Fruit fly (Drosophila melanogaster) whole organism, prepupa: Measurements from ENCODE around the gene sina.

Experiments
- CG10669 ChIP-seq: fragments of 200-800 bp; sonication (Bioruptor generic); optimal IDR thresholded peaks from 3 replicates; lab custom pipeline; 2018; ENCODE audit warnings: missing biosample characterization, mild to moderate bottlenecking, missing genetic modification characterization, moderate library complexity
- CG1621 ChIP-seq: fragments of 200-800 bp; sonication (Bioruptor generic); optimal IDR thresholded peaks from 3 replicates; lab custom pipeline; 2018; ENCODE audit warnings: missing biosample characterization, mild to moderate bottlenecking, missing genetic modification characterization
- CG16779 ChIP-seq: fragments of 200-800 bp; sonication (Bioruptor generic); optimal IDR thresholded peaks from 3 replicates; lab custom pipeline; 2017; ENCODE audit warnings: missing biosample characterization, mild to moderate bottlenecking, missing genetic modification characterization
- CG31627 ChIP-seq: fragments of 200-800 bp; sonication (Bioruptor generic); optimal IDR thresholded peaks from 3 replicates; lab custom pipeline; 2016; ENCODE audit warnings: missing biosample characterization, missing genetic modification characterization
- CG4318 ChIP-seq: fragments of 200-800 bp; sonication (Bioruptor generic); optimal IDR thresholded peaks from 3 replicates; lab custom pipeline; 2017; ENCODE audit warnings: missing biosample characterization, mild to moderate bottlenecking, missing genetic modification characterization
- Hr4 ChIP-seq: fragments of 200-800 bp; sonication (Bioruptor generic); optimal IDR thresholded peaks from 3 replicates; lab custom pipeline; 2016; ENCODE audit warnings: missing biosample characterization, missing genetic modification characterization
- Lpt ChIP-seq: fragments of 200-800 bp; sonication (Bioruptor generic); optimal IDR thresholded peaks from 3 replicates; lab custom pipeline; 2016; ENCODE audit warnings: missing biosample characterization, missing genetic modification characterization
- esn ChIP-seq: fragments of 200-800 bp; sonication (Bioruptor generic); optimal IDR thresholded peaks from 2 replicates; lab custom pipeline; 2016; ENCODE audit warnings: missing biosample characterization, mild to moderate bottlenecking, missing genetic modification characterization, moderate library complexity
- lz ChIP-seq: fragments of 200-800 bp; sonication (Bioruptor generic); optimal IDR thresholded peaks from 3 replicates; lab custom pipeline; 2016; ENCODE audit warnings: missing biosample characterization, missing genetic modification characterization
- salr ChIP-seq, 2 experiments: fragments of 200-800 bp; sonication (Bioruptor generic); optimal IDR thresholded peaks; 3 replicates each; lab custom pipeline; 2016 to 2018; ENCODE audit warnings: missing biosample characterization in 2 of 2, missing genetic modification characterization in 2 of 2, mild to moderate bottlenecking in 1 of 2
- ss ChIP-seq, 2 experiments: fragments of 200-800 bp; sonication (Bioruptor generic); optimal IDR thresholded peaks; 2 replicates in 1 of 2; 3 replicates in 1 of 2; lab custom pipeline; 2017 to 2018; ENCODE audit warnings: mild to moderate bottlenecking in 2 of 2, missing biosample characterization in 2 of 2, missing genetic modification characterization in 2 of 2, moderate library complexity in 1 of 2
- topi ChIP-seq: fragments of 200-800 bp; sonication (Bioruptor generic); optimal IDR thresholded peaks from 3 replicates; lab custom pipeline; 2016; ENCODE audit warnings: missing biosample characterization, missing genetic modification characterization

DNA sequence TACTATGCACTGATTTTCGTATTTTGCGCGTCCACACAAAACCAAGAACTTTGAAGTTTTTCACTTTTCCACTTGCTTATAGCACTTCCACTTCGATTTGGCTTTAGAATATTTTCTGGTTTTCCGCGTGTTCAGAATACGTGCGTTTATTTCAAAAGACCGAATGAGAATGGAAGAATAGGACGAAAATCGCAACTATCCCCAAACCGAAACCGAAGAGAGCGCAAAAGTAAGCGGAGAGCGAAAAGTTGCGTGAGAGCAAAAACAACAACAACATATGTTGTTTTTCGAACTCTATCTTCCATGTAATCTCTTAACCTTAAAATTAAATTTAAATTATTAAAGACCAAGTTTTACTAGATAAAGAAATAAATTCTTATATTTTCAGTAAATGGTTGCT, 46.0 kb upstream of the sina start, which contains the start of gene CG9674:
- TF ChIP-seq salr (GFP tag; optimal IDR thresholded peaks at IDR 0.05; lab: Kevin White, UChicago) (no peak), lz (no peak), CG16779 (tag; lab: Kevin White, UChicago) (no peak), CG4318 (GFP tag; lab: Kevin White, UChicago) (no peak), Lpt (no peak), CG1621 (no peak), Hr4 (GFP tag; lab: Kevin White, UChicago) (no peak), CG10669 (GFP tag; lab: Kevin White, UChicago) (no peak), ss (GFP tag; optimal IDR thresholded peaks at IDR 0.05; lab: Kevin White, UChicago) (peak; percentile 22 to 25), esn (GFP tag; lab: Kevin White, UChicago) (no peak), topi (GFP tag; lab: Kevin White, UChicago) (no peak), CG31627 (no peak)
